Fruit fly (Drosophila melanogaster) whole organism, embryonic: ENCODE measurements around the gene CG15023.

Source experiments
- Ada2b ChIP-seq: fragments of 200-800 bp; sonication (Bioruptor generic); IDR thresholded peaks from 2 replicates; pipeline ENCODE4 v1.3.6; 2022; ENCODE audit warnings: missing biosample characterization, missing genetic modification characterization
- Bgb ChIP-seq: fragments of 200-800 bp; sonication (Bioruptor generic); IDR thresholded peaks from 2 replicates; pipeline ENCODE4 v1.3.6; 2022; ENCODE audit warnings: missing biosample characterization, missing genetic modification characterization; ENCODE audit not compliant: partially characterized antibody
- CG10543 ChIP-seq: fragments of 200-800 bp; sonication (Bioruptor generic); optimal IDR thresholded peaks from 3 replicates; lab custom pipeline; 2017; ENCODE audit warnings: missing biosample characterization, mild to moderate bottlenecking, missing genetic modification characterization, moderate library complexity
- CG12299 ChIP-seq: fragments of 200-800 bp; sonication (Bioruptor generic); optimal IDR thresholded peaks from 2 replicates; lab custom pipeline; 2018; ENCODE audit warnings: missing biosample characterization, mild to moderate bottlenecking, missing genetic modification characterization
- CG12769 ChIP-seq: fragments of 200-800 bp; sonication (Bioruptor generic); optimal IDR thresholded peaks from 2 replicates; lab custom pipeline; 2019; ENCODE audit warnings: missing biosample characterization, mild to moderate bottlenecking, missing genetic modification characterization, moderate library complexity
- CG13894 ChIP-seq: fragments of 200-800 bp; sonication (Bioruptor generic); optimal IDR thresholded peaks from 3 replicates; lab custom pipeline; 2018; ENCODE audit warnings: missing biosample characterization, mild to moderate bottlenecking, missing genetic modification characterization, moderate library complexity
- CG14860 ChIP-seq: fragments of 200-800 bp; sonication (Bioruptor generic); IDR thresholded peaks from 3 replicates; pipeline ENCODE4 v1.3.6; 2022; ENCODE audit warnings: missing biosample characterization, missing genetic modification characterization; ENCODE audit not compliant: partially characterized antibody
- CG1529 ChIP-seq: fragments of 200-800 bp; sonication (Bioruptor generic); optimal IDR thresholded peaks from 3 replicates; lab custom pipeline; 2018; ENCODE audit warnings: missing biosample characterization, missing genetic modification characterization
- CG15514 ChIP-seq: fragments of 200-800 bp; sonication (Bioruptor generic); optimal IDR thresholded peaks from 3 replicates; lab custom pipeline; 2017; ENCODE audit warnings: missing biosample characterization, missing genetic modification characterization, mild to moderate bottlenecking, moderate library complexity, missing genetic modification reagents
- CG16863 ChIP-seq: fragments of 200-800 bp; sonication (Bioruptor generic); optimal IDR thresholded peaks from 3 replicates; lab custom pipeline; 2016; ENCODE audit warnings: missing biosample characterization, missing genetic modification characterization
- CG18599 ChIP-seq: fragments of 200-800 bp; sonication (Bioruptor generic); optimal IDR thresholded peaks from 3 replicates; lab custom pipeline; 2017; ENCODE audit warnings: missing biosample characterization, missing genetic modification characterization, mild to moderate bottlenecking, moderate library complexity, missing genetic modification reagents
- CG2678 ChIP-seq: fragments of 200-800 bp; sonication (Bioruptor generic); optimal IDR thresholded peaks from 3 replicates; lab custom pipeline; 2019; ENCODE audit warnings: missing biosample characterization, mild to moderate bottlenecking, missing genetic modification characterization, moderate library complexity
- CG30431 ChIP-seq: fragments of 200-800 bp; sonication (Bioruptor generic); optimal IDR thresholded peaks from 2 replicates; lab custom pipeline; 2017; ENCODE audit warnings: missing biosample characterization, missing genetic modification characterization
- CG31365 ChIP-seq: fragments of 200-800 bp; sonication (Bioruptor generic); optimal IDR thresholded peaks from 2 replicates; lab custom pipeline; 2018; ENCODE audit warnings: missing biosample characterization, mild to moderate bottlenecking, missing genetic modification characterization
- CG32772 ChIP-seq: fragments of 200-800 bp; sonication (Bioruptor generic); IDR thresholded peaks from 2 replicates; pipeline ENCODE4 v1.3.6; 2022; ENCODE audit warnings: missing biosample characterization, missing genetic modification characterization
- CG34376 ChIP-seq: fragments of 200-800 bp; sonication (Bioruptor generic); optimal IDR thresholded peaks from 2 replicates; lab custom pipeline; 2018; ENCODE audit warnings: missing biosample characterization, mild to moderate bottlenecking, missing genetic modification characterization
- CG5953 ChIP-seq: fragments of 200-800 bp; sonication (Bioruptor generic); IDR thresholded peaks from 2 replicates; pipeline ENCODE4 v1.3.6; 2022; ENCODE audit warnings: missing biosample characterization, missing genetic modification characterization
- CG6765 ChIP-seq: fragments of 200-800 bp; sonication (Bioruptor generic); optimal IDR thresholded peaks from 3 replicates; lab custom pipeline; 2017; ENCODE audit warnings: missing biosample characterization, mild to moderate bottlenecking, missing genetic modification characterization
- CG8290 ChIP-seq, 3 experiments: fragments of 200-800 bp; sonication (Bioruptor generic); optimal IDR thresholded peaks; 2 replicates each; lab custom pipeline; 2016 to 2019; ENCODE audit warnings: missing biosample characterization in 3 of 3, missing genetic modification characterization in 3 of 3, mild to moderate bottlenecking in 2 of 3, moderate library complexity in 1 of 3
- CG9932 ChIP-seq: fragments of 200-800 bp; sonication (Bioruptor generic); IDR thresholded peaks from 2 replicates; pipeline ENCODE4 v1.3.6; 2022; ENCODE audit warnings: missing biosample characterization, missing genetic modification characterization
- Chrac-16 ChIP-seq: fragments of 200-800 bp; sonication (Bioruptor generic); optimal IDR thresholded peaks from 3 replicates; lab custom pipeline; 2016; ENCODE audit warnings: missing biosample characterization, missing genetic modification characterization
- Elba2 ChIP-seq: fragments of 200-800 bp; sonication (Bioruptor generic); optimal IDR thresholded peaks from 3 replicates; lab custom pipeline; 2016; ENCODE audit warnings: missing biosample characterization, missing genetic modification characterization
- Ets65A ChIP-seq: fragments of 200-800 bp; sonication (Bioruptor generic); peaks from one replicate; lab custom pipeline; 2016; ENCODE audit warnings: missing biosample characterization, missing genetic modification characterization
- Fer1 ChIP-seq: fragments of 200-800 bp; sonication (Bioruptor generic); optimal IDR thresholded peaks from 2 replicates; lab custom pipeline; 2017; ENCODE audit warnings: missing biosample characterization, mild to moderate bottlenecking, missing genetic modification characterization
- Gug ChIP-seq: fragments of 200-800 bp; sonication (Bioruptor generic); IDR thresholded peaks from 4 replicates; pipeline ENCODE4 v1.3.6; 2022; ENCODE audit warnings: missing biosample characterization, missing genetic modification characterization
- HmgZ ChIP-seq: fragments of 200-800 bp; sonication (Bioruptor generic); optimal IDR thresholded peaks from 2 replicates; lab custom pipeline; 2018; ENCODE audit warnings: missing biosample characterization, mild to moderate bottlenecking, missing genetic modification characterization
- Med ChIP-seq: fragments of 200-800 bp; sonication (Bioruptor generic); peaks from one replicate; lab custom pipeline; 2016; ENCODE audit warnings: missing biosample characterization, missing genetic modification characterization, mild to moderate bottlenecking, inconsistent platforms, moderate library complexity
- NC2β ChIP-seq: fragments of 200-800 bp; sonication (Bioruptor generic); optimal IDR thresholded peaks from 2 replicates; lab custom pipeline; 2016; ENCODE audit warnings: missing biosample characterization, missing genetic modification characterization
- Nf-YB ChIP-seq: fragments of 200-800 bp; sonication (Bioruptor generic); optimal IDR thresholded peaks from 3 replicates; lab custom pipeline; 2019; ENCODE audit warnings: missing biosample characterization, mild to moderate bottlenecking, missing genetic modification characterization, moderate library complexity
- Pdp1 ChIP-seq, 2 experiments: fragments of 200-800 bp; sonication (Bioruptor generic); optimal IDR thresholded peaks; 3 replicates each; lab custom pipeline; 2016; ENCODE audit warnings: missing biosample characterization in 2 of 2, missing genetic modification characterization in 2 of 2, mild to moderate bottlenecking in 1 of 2, moderate library complexity in 1 of 2
- Ptx1 ChIP-seq: fragments of 200-800 bp; sonication (Bioruptor generic); IDR thresholded peaks from 2 replicates; pipeline ENCODE4 v1.3.6; 2022; ENCODE audit warnings: missing biosample characterization, missing genetic modification characterization
- ac ChIP-seq: fragments of 200-800 bp; sonication (Bioruptor generic); optimal IDR thresholded peaks from 3 replicates; lab custom pipeline; 2017; ENCODE audit warnings: missing biosample characterization, mild to moderate bottlenecking, missing genetic modification characterization
- cwo ChIP-seq: fragments of 200-800 bp; sonication (Bioruptor generic); optimal IDR thresholded peaks from 3 replicates; lab custom pipeline; 2017; ENCODE audit warnings: missing biosample characterization, missing genetic modification characterization, mild to moderate bottlenecking, moderate library complexity, missing genetic modification reagents
- eve ChIP-seq, 2 experiments: fragments of >200 bp; optimal IDR thresholded peaks; 2 replicates each; lab custom pipeline; 2017; ENCODE audit warnings: missing biosample characterization in 2 of 2, missing genetic modification characterization in 2 of 2
- exex ChIP-seq: fragments of 200-800 bp; sonication (Bioruptor generic); optimal IDR thresholded peaks from 4 replicates; lab custom pipeline; 2018; ENCODE audit warnings: missing biosample characterization, mild to moderate bottlenecking, missing genetic modification characterization, moderate library complexity
- lab ChIP-seq: fragments of 200-800 bp; sonication (Bioruptor generic); optimal IDR thresholded peaks from 3 replicates; lab custom pipeline; 2017; ENCODE audit warnings: missing biosample characterization, missing genetic modification characterization, mild to moderate bottlenecking, moderate library complexity, missing genetic modification reagents
- lov ChIP-seq, 2 experiments: fragments of 200-800 bp in 1 of 2; fragments of >200 bp in 1 of 2; sonication (Bioruptor generic) in 1 of 2; IDR thresholded peaks in 1 of 2; optimal IDR thresholded peaks in 1 of 2; 2 replicates in 1 of 2; 3 replicates in 1 of 2; pipeline versions ENCODE4 v1.3.6 to Lab custom; 2017 to 2022; ENCODE audit warnings: missing biosample characterization in 1 of 2, missing genetic modification characterization in 1 of 2
- mirr ChIP-seq: fragments of 200-800 bp; sonication (Bioruptor generic); optimal IDR thresholded peaks from 3 replicates; lab custom pipeline; 2018; ENCODE audit warnings: missing biosample characterization, mild to moderate bottlenecking, missing genetic modification characterization
- nom ChIP-seq: fragments of 200-800 bp; sonication (Bioruptor generic); optimal IDR thresholded peaks from 2 replicates; lab custom pipeline; 2017; ENCODE audit warnings: missing biosample characterization, missing genetic modification characterization, mild to moderate bottlenecking, moderate library complexity, missing genetic modification reagents
- rib ChIP-seq: fragments of 200-800 bp; sonication (Bioruptor generic); IDR thresholded peaks from 2 replicates; pipeline ENCODE4 v1.3.6; 2022; ENCODE audit warnings: missing biosample characterization, missing genetic modification characterization
- sens ChIP-seq: fragments of 200-800 bp; sonication (Bioruptor generic); peaks from one replicate; lab custom pipeline; 2016; ENCODE audit warnings: missing biosample characterization, missing genetic modification characterization
- sug ChIP-seq: fragments of 200-800 bp; optimal IDR thresholded peaks from 2 replicates; lab custom pipeline; 2019; ENCODE audit warnings: missing biosample characterization, mild to moderate bottlenecking, missing genetic modification characterization, moderate library complexity
- tin ChIP-seq: fragments of 200-800 bp; sonication (Bioruptor generic); optimal IDR thresholded peaks from 3 replicates; lab custom pipeline; 2016; ENCODE audit warnings: missing biosample characterization, missing genetic modification characterization

The CG15023 gene

dm6 chr3L:4415326-4416274 lies 45.7 kb downstream of the CG15023 start:
- TF ChIP-seq lov (optimal IDR thresholded peaks at IDR 0.05; lab: Kevin White, UChicago) = no peak
- TF ChIP-seq lov (GFP tag; IDR thresholded peaks at IDR 0.05; lab: Robert Waterston, UW) = 0 out of 3 replicates have a peak, but pooled peaks have one; percentile 49
- TF ChIP-seq CG13894 (tag; lab: Kevin White, UChicago) = peak; percentile 87
- no peak for TF ChIP-seq Nf-YB
- TF ChIP-seq sens (GFP tag; lab: Kevin White, UChicago) = peak; percentile 75
- no peak for TF ChIP-seq ac
- TF ChIP-seq CG15514 = peak; percentile 6
- peak; percentile 16 for TF ChIP-seq CG2678 (tag; lab: Kevin White, UChicago)
- TF ChIP-seq lab = peak; percentile 21
- peak; percentile 28 for TF ChIP-seq HmgZ (tag; lab: Kevin White, UChicago)
- no peak for TF ChIP-seq CG1529 (GFP tag; lab: Kevin White, UChicago)
- TF ChIP-seq Med (GFP tag; lab: Kevin White, UChicago) = peak; percentile 72
- TF ChIP-seq sug (tag; lab: Kevin White, UChicago) = peak; percentile 82
- no peak for TF ChIP-seq CG6765 (GFP tag; lab: Kevin White, UChicago)
- no peak for TF ChIP-seq eve (GFP tag; optimal IDR thresholded peaks at IDR 0.05; lab: Kevin White, UChicago)
- TF ChIP-seq NC2β = no peak
- no peak for TF ChIP-seq tin (GFP tag; lab: Kevin White, UChicago)
- TF ChIP-seq CG12769 (tag; lab: Kevin White, UChicago) = peak; percentile 61
- TF ChIP-seq Fer1 (GFP tag; lab: Kevin White, UChicago) = peak; percentile 14
- TF ChIP-seq mirr (GFP tag; lab: Kevin White, UChicago) = peak; percentile 35
- peak; percentile 63 for TF ChIP-seq CG10543 (GFP tag; lab: Kevin White, UChicago)
- TF ChIP-seq CG34376 = peak; percentile 85
- TF ChIP-seq rib (GFP tag; lab: Robert Waterston, UW) = peak; percentile 41; the same call in 1 of the 2 replicates
- peak; percentile 12 for TF ChIP-seq CG18599 (GFP tag; lab: Kevin White, UChicago)
- peak in 1 of 2 experiments; percentile 92 for TF ChIP-seq Pdp1 (GFP tag; optimal IDR thresholded peaks at IDR 0.05; lab: Kevin White, UChicago)
- TF ChIP-seq Ets65A (GFP tag; lab: Kevin White, UChicago) = peak; percentile 31
- TF ChIP-seq Bgb (GFP tag; lab: Robert Waterston, UW) = no peak
- peak; percentile 54 for TF ChIP-seq exex
- TF ChIP-seq Chrac-16 = no peak

dm6 chr3L:4414579-4414978 lies 46.7 kb downstream of the CG15023 start:
- TF ChIP-seq CG8290 (GFP tag; optimal IDR thresholded peaks at IDR 0.05; lab: Kevin White, UChicago) = no peak
- peak in 1 of 2 experiments; percentile 7 for TF ChIP-seq CG8290 (tag; optimal IDR thresholded peaks at IDR 0.05; lab: Kevin White, UChicago)
- peak; percentile 40 for TF ChIP-seq sens (GFP tag; lab: Kevin White, UChicago)
- TF ChIP-seq Pdp1 (GFP tag; optimal IDR thresholded peaks at IDR 0.05; lab: Kevin White, UChicago) = peak in 1 of 2 experiments; percentile 30
- no peak for TF ChIP-seq CG16863 (GFP tag; lab: Kevin White, UChicago)

dm6 chr3L:4413800-4414446 lies 47.4 kb downstream of the CG15023 start:
- TF ChIP-seq nom (GFP tag; lab: Kevin White, UChicago) = no peak
- peak; percentile 36; the same call in 1 of the 2 replicates for TF ChIP-seq Ptx1 (GFP tag; lab: Robert Waterston, UW)
- peak; percentile 37; the same call in 1 of the 2 replicates for TF ChIP-seq Ada2b (GFP tag; lab: Robert Waterston, UW)
- peak; percentile 77 for TF ChIP-seq CG9932 (GFP tag; lab: Robert Waterston, UW)
- TF ChIP-seq CG30431 (GFP tag; lab: Kevin White, UChicago) = no peak
- no peak for TF ChIP-seq Elba2 (GFP tag; lab: Kevin White, UChicago)
- peak; percentile 38; the same call in 1 of the 2 replicates for TF ChIP-seq CG32772 (GFP tag; lab: Robert Waterston, UW)
- TF ChIP-seq cwo = peak; percentile 89
- peak; percentile 95 for TF ChIP-seq Med (GFP tag; lab: Kevin White, UChicago)
- TF ChIP-seq Gug (GFP tag; lab: Robert Waterston, UW) = peak; percentile 43; the same call in 2 of the 4 replicates
- no peak for TF ChIP-seq CG14860 (GFP tag; lab: Robert Waterston, UW)
- no peak for TF ChIP-seq CG12299 (tag; lab: Kevin White, UChicago)
- no peak for TF ChIP-seq CG31365 (tag; lab: Kevin White, UChicago)
- 0 out of 2 replicates have a peak, but pooled peaks have one; percentile 17 for TF ChIP-seq CG5953 (GFP tag; lab: Robert Waterston, UW)
